Worm (Caenorhabditis elegans) whole organism, mixed stage, embryonic: ENCODE measurements around the gene clk-2.
A peak's percentile ranks its signal among the peaks of the same experiment; 100 is the strongest.
"Not testable (repeated sequence)": the region's sequence is repeated elsewhere in the genome, so short reads cannot be mapped to it uniquely, and the experiment has no call there.

Experiments
- M03D4.4 ChIP-seq: sonication (generic microtip); optimal IDR thresholded peaks from 2 replicates; lab custom pipeline; 2017; ENCODE audit warnings: mild to moderate bottlenecking, missing genetic modification characterization, missing compliant biosample characterization
- bed-3 ChIP-seq: fragments of 200-800 bp; sonication (Bioruptor generic); optimal IDR thresholded peaks from 3 replicates; lab custom pipeline; 2018; ENCODE audit warnings: mild to moderate bottlenecking, missing genetic modification characterization, moderate library complexity, missing compliant biosample characterization
- blmp-1 ChIP-seq: fragments of 150-350 bp; optimal IDR thresholded peaks from 2 replicates; lab custom pipeline; 2014; ENCODE audit warnings: missing biosample characterization, missing genetic modification characterization
- ceh-39 ChIP-seq: fragments of 150-350 bp; optimal IDR thresholded peaks from 2 replicates; lab custom pipeline; 2014; ENCODE audit warnings: missing biosample characterization, missing genetic modification characterization
- ceh-43 ChIP-seq: fragments of 200-800 bp; sonication (Bioruptor generic); optimal IDR thresholded peaks from 2 replicates; lab custom pipeline; 2018; ENCODE audit warnings: mild to moderate bottlenecking, missing genetic modification characterization, moderate library complexity, missing compliant biosample characterization
- ces-1 ChIP-seq: fragments of 150-350 bp; optimal IDR thresholded peaks from 2 replicates; lab custom pipeline; 2014; ENCODE audit warnings: missing biosample characterization, missing genetic modification reagents, missing genetic modification characterization
- cnd-1 ChIP-seq: fragments of 200-800 bp; sonication (Bioruptor generic); optimal IDR thresholded peaks from 2 replicates; lab custom pipeline; 2018; ENCODE audit warnings: mild to moderate bottlenecking, missing genetic modification characterization, missing compliant biosample characterization
- drap-1 ChIP-seq: fragments of 200-800 bp; sonication (Bioruptor generic); optimal IDR thresholded peaks from 3 replicates; lab custom pipeline; 2018; ENCODE audit warnings: mild to moderate bottlenecking, missing genetic modification characterization, missing compliant biosample characterization
- elt-3 ChIP-seq: fragments of 150-350 bp; optimal IDR thresholded peaks from 2 replicates; lab custom pipeline; 2014; ENCODE audit warnings: missing biosample characterization, missing genetic modification characterization
- ham-2 ChIP-seq: fragments of 200-800 bp; sonication (Bioruptor generic); optimal IDR thresholded peaks from 2 replicates; lab custom pipeline; 2018; ENCODE audit warnings: mild to moderate bottlenecking, missing genetic modification characterization, missing compliant biosample characterization
- hlh-1 ChIP-seq: fragments of 150-350 bp; optimal IDR thresholded peaks from 2 replicates; lab custom pipeline; 2014; ENCODE audit warnings: missing biosample characterization, missing genetic modification reagents, missing genetic modification characterization
- lin-13 ChIP-seq: fragments of 150-350 bp; optimal IDR thresholded peaks from 2 replicates; lab custom pipeline; 2014; ENCODE audit warnings: missing biosample characterization, missing genetic modification characterization
- lin-32 ChIP-seq: fragments of 200-800 bp; sonication (Bioruptor generic); optimal IDR thresholded peaks from 2 replicates; lab custom pipeline; 2018; ENCODE audit warnings: mild to moderate bottlenecking, missing genetic modification characterization, missing compliant biosample characterization
- lsy-2 ChIP-seq: fragments of 150-350 bp; optimal IDR thresholded peaks from 2 replicates; lab custom pipeline; 2014; ENCODE audit warnings: missing biosample characterization, missing genetic modification characterization
- mab-5 ChIP-seq: fragments of 150-350 bp; optimal IDR thresholded peaks from 2 replicates; lab custom pipeline; 2014; ENCODE audit warnings: missing biosample characterization, missing genetic modification characterization
- mep-1 ChIP-seq: fragments of 150-350 bp; optimal IDR thresholded peaks from 2 replicates; lab custom pipeline; 2017; ENCODE audit warnings: missing biosample characterization, missing genetic modification reagents, missing genetic modification characterization, inconsistent platforms
- mls-2 ChIP-seq: sonication (generic microtip); optimal IDR thresholded peaks from 2 replicates; lab custom pipeline; 2016; ENCODE audit warnings: mild to moderate bottlenecking, missing genetic modification characterization, moderate library complexity, missing compliant biosample characterization
- nhr-12 ChIP-seq: fragments of 150-350 bp; optimal IDR thresholded peaks from 2 replicates; lab custom pipeline; 2014; ENCODE audit warnings: missing biosample characterization, missing genetic modification characterization
- nhr-2 ChIP-seq: fragments of 150-350 bp; optimal IDR thresholded peaks from 2 replicates; lab custom pipeline; 2014; ENCODE audit warnings: missing biosample characterization, missing genetic modification characterization
- nhr-237 ChIP-seq: fragments of 150-350 bp; optimal IDR thresholded peaks from 2 replicates; lab custom pipeline; 2014; ENCODE audit warnings: missing biosample characterization, missing genetic modification characterization
- nhr-76 ChIP-seq: sonication (generic microtip); optimal IDR thresholded peaks from 2 replicates; lab custom pipeline; 2017; ENCODE audit warnings: missing biosample characterization, missing genetic modification characterization
- pha-4 ChIP-seq: fragments of 150-350 bp; optimal IDR thresholded peaks from 2 replicates; lab custom pipeline; 2018; ENCODE audit warnings: missing biosample characterization, missing genetic modification reagents, missing genetic modification characterization
- sem-2 ChIP-seq: fragments of 200-800 bp; sonication (Bioruptor generic); optimal IDR thresholded peaks from 2 replicates; lab custom pipeline; 2018; ENCODE audit warnings: mild to moderate bottlenecking, missing genetic modification characterization, missing compliant biosample characterization
- snpc-4 ChIP-seq: fragments of 150-350 bp; optimal IDR thresholded peaks from 2 replicates; lab custom pipeline; 2014; ENCODE audit warnings: missing biosample characterization, missing genetic modification characterization
- sptf-1 ChIP-seq: sonication (generic microtip); optimal IDR thresholded peaks from 2 replicates; lab custom pipeline; 2017; ENCODE audit warnings: mild to moderate bottlenecking, missing genetic modification characterization, moderate library complexity, missing compliant biosample characterization
- tbx-8 ChIP-seq: fragments of 200-800 bp; sonication (Bioruptor generic); optimal IDR thresholded peaks from 2 replicates; lab custom pipeline; 2018; ENCODE audit warnings: mild to moderate bottlenecking, missing genetic modification characterization, moderate library complexity, missing compliant biosample characterization
- unc-39 ChIP-seq: fragments of 150-350 bp; optimal IDR thresholded peaks from 2 replicates; lab custom pipeline; 2014; ENCODE audit warnings: missing biosample characterization, missing genetic modification characterization
- unc-62 ChIP-seq: fragments of 150-350 bp; optimal IDR thresholded peaks from 2 replicates; lab custom pipeline; 2014; ENCODE audit warnings: missing biosample characterization, missing genetic modification reagents, missing genetic modification characterization
- zip-8 ChIP-seq: fragments of 150-350 bp; optimal IDR thresholded peaks from 2 replicates; lab custom pipeline; 2014; ENCODE audit warnings: missing biosample characterization, missing genetic modification characterization
- ztf-11 ChIP-seq: fragments of 150-350 bp; optimal IDR thresholded peaks from 2 replicates; lab custom pipeline; 2014; ENCODE audit warnings: missing biosample characterization, missing genetic modification characterization

clk-2 gene

ce11 chrIII:7488303-7488702 is 30.0 kb downstream of the clk-2 start:
- TF ChIP-seq mep-1 (tag; lab: Kevin White, UChicago) (no peak), sptf-1 (tag; lab: Kevin White, UChicago) (no peak), nhr-237 (no peak), ces-1 (GFP tag; lab: Kevin White, UChicago) (no peak), elt-3 (tag; lab: Kevin White, UChicago) (no peak), lsy-2 (tag; lab: Kevin White, UChicago) (no peak), nhr-76 (tag; lab: Kevin White, UChicago) (no peak), sem-2 (GFP tag; lab: Kevin White, UChicago) (no peak), tbx-8 (GFP tag; lab: Kevin White, UChicago) (no peak), ceh-43 (no peak), ham-2 (GFP tag; lab: Kevin White, UChicago) (no peak), drap-1 (GFP tag; lab: Kevin White, UChicago) (no peak), mab-5 (tag; lab: Kevin White, UChicago) (no peak), ceh-39 (no peak), lin-13 (tag; lab: Kevin White, UChicago) (no peak), snpc-4 (no peak), blmp-1 (tag; lab: Kevin White, UChicago) (no peak), nhr-2 (no peak), unc-39 (no peak)

ce11 chrIII:7484765-7485164 is 33.6 kb downstream of the clk-2 start:
- TF ChIP-seq ham-2 (GFP tag; lab: Kevin White, UChicago) = no peak
- TF ChIP-seq hlh-1 (tag; lab: Kevin White, UChicago) = no peak
- no peak for TF ChIP-seq nhr-12 (tag; lab: Kevin White, UChicago)
- no peak for TF ChIP-seq sem-2 (GFP tag; lab: Kevin White, UChicago)
- no peak for TF ChIP-seq ceh-39
- TF ChIP-seq pha-4 = no peak
- no peak for TF ChIP-seq tbx-8 (GFP tag; lab: Kevin White, UChicago)
- TF ChIP-seq zip-8 = no peak
- TF ChIP-seq, all 35 proteins: peak for 0

ce11 chrIII:7478932-7479331 is 39.4 kb downstream of the clk-2 start:
- no peak for TF ChIP-seq bed-3 (GFP tag; lab: Kevin White, UChicago)
- TF ChIP-seq hlh-1 (tag; lab: Kevin White, UChicago) = no peak
- no peak for TF ChIP-seq unc-62 (GFP tag; lab: Kevin White, UChicago)
- TF ChIP-seq nhr-2 = no peak
- TF ChIP-seq cnd-1 (tag; lab: Kevin White, UChicago) = no peak
- TF ChIP-seq lin-32 (GFP tag; lab: Kevin White, UChicago) = no peak
- no peak for TF ChIP-seq mab-5 (tag; lab: Kevin White, UChicago)
- TF ChIP-seq lsy-2 (tag; lab: Kevin White, UChicago) = no peak
- TF ChIP-seq M03D4.4 (tag; lab: Kevin White, UChicago) = no peak
- TF ChIP-seq sptf-1 (tag; lab: Kevin White, UChicago) = no peak
- TF ChIP-seq tbx-8 (GFP tag; lab: Kevin White, UChicago) = no peak
- no peak for TF ChIP-seq unc-39
- no peak for TF ChIP-seq elt-3 (tag; lab: Kevin White, UChicago)
- no peak for TF ChIP-seq mep-1 (tag; lab: Kevin White, UChicago)
- no peak for TF ChIP-seq lin-13 (tag; lab: Kevin White, UChicago)
- no peak for TF ChIP-seq ces-1 (GFP tag; lab: Kevin White, UChicago)
- TF ChIP-seq nhr-237 = no peak
- no peak for TF ChIP-seq drap-1 (GFP tag; lab: Kevin White, UChicago)
- TF ChIP-seq zip-8 = no peak
- no peak for TF ChIP-seq ztf-11

DNA sequence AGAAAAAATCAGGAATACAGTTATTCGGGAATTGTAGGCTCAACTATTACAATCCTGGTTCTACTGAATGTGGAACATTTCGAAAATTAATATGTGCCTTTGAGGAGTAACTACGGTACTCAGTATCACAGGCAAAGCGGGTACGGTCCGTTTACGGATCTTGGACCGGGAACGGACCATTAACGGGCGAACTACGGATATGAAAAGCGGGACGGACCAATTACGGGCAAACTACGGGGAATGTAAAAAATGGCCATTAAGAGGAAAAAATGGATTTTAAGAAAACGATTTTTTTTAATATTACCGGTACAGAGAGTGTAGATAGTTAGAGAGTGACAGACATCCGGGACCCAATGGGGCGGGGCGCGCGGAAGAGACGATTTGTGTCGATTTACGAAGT is 49.3 kb downstream of the clk-2 start, which contains the start of gene H14A12.5:
Gene H14A12.5 (minus strand): TSS at position 101 of the 400 bp plus-strand sequence.
- TF ChIP-seq mls-2 (tag; lab: Kevin White, UChicago); mab-5 (tag; lab: Kevin White, UChicago); drap-1 (GFP tag; lab: Kevin White, UChicago): not testable (repeated sequence)

ce11 chrIII:7465347-7465746 is 53.0 kb downstream of the clk-2 start, which contains the start of gene fum-1:
TSS of gene fum-1 (plus strand) at chrIII:7465605.
- TF ChIP-seq ceh-43 (no peak), mab-5 (tag; lab: Kevin White, UChicago) (no peak), nhr-237 (peak; percentile 6)
